Fruit fly (Drosophila melanogaster) whole organism, prepupa: ENCODE measurements around the gene Ptp10D.

Experiments
- Blimp-1 ChIP-seq: fragments of 200-800 bp; sonication (Bioruptor generic); optimal IDR thresholded peaks from 3 replicates; lab custom pipeline; 2017; ENCODE audit warnings: missing biosample characterization, missing genetic modification characterization, mild to moderate bottlenecking, moderate library complexity, missing genetic modification reagents
- CG11294 ChIP-seq: fragments of 200-800 bp; sonication (Bioruptor generic); IDR thresholded peaks from 2 replicates; pipeline ENCODE4 v1.3.6; 2022; ENCODE audit warnings: missing biosample characterization, missing genetic modification characterization
- CG11902 ChIP-seq: fragments of 200-800 bp; sonication (Bioruptor generic); optimal IDR thresholded peaks from 3 replicates; lab custom pipeline; 2016; ENCODE audit warnings: missing biosample characterization, missing genetic modification characterization
- CG34406 ChIP-seq: fragments of 200-800 bp; sonication (Bioruptor generic); optimal IDR thresholded peaks from 3 replicates; lab custom pipeline; 2016; ENCODE audit warnings: missing biosample characterization, missing genetic modification characterization
- CG7368 ChIP-seq: fragments of 200-800 bp; sonication (Bioruptor generic); optimal IDR thresholded peaks from 3 replicates; lab custom pipeline; 2016; ENCODE audit warnings: missing biosample characterization, missing genetic modification characterization
- Eip78C ChIP-seq: fragments of 200-800 bp; sonication (Bioruptor generic); peaks from one replicate; lab custom pipeline; 2016; ENCODE audit warnings: missing biosample characterization, missing genetic modification characterization
- Hr39 ChIP-seq: fragments of 200-800 bp; sonication (Bioruptor generic); optimal IDR thresholded peaks from 2 replicates; lab custom pipeline; 2016; ENCODE audit warnings: missing biosample characterization, missing genetic modification characterization
- Sox15 ChIP-seq: fragments of 200-800 bp; sonication (Bioruptor generic); optimal IDR thresholded peaks from 3 replicates; lab custom pipeline; 2016; ENCODE audit warnings: missing biosample characterization, missing genetic modification characterization
- achi ChIP-seq: fragments of 200-800 bp; sonication (Bioruptor generic); optimal IDR thresholded peaks from 3 replicates; lab custom pipeline; 2016; ENCODE audit warnings: missing biosample characterization, missing genetic modification characterization
- acj6 ChIP-seq: fragments of 200-800 bp; sonication (Bioruptor generic); optimal IDR thresholded peaks from 3 replicates; lab custom pipeline; 2016; ENCODE audit warnings: missing biosample characterization, missing genetic modification characterization
- cyc ChIP-seq: fragments of 200-800 bp; sonication (Bioruptor generic); optimal IDR thresholded peaks from 3 replicates; lab custom pipeline; 2016; ENCODE audit warnings: missing biosample characterization, missing genetic modification characterization
- dac ChIP-seq: fragments of 200-800 bp; sonication (Bioruptor generic); optimal IDR thresholded peaks from 2 replicates; lab custom pipeline; 2017; ENCODE audit warnings: missing biosample characterization, mild to moderate bottlenecking, missing genetic modification characterization
- lz ChIP-seq: fragments of 200-800 bp; sonication (Bioruptor generic); optimal IDR thresholded peaks from 3 replicates; lab custom pipeline; 2016; ENCODE audit warnings: missing biosample characterization, missing genetic modification characterization

DNA sequence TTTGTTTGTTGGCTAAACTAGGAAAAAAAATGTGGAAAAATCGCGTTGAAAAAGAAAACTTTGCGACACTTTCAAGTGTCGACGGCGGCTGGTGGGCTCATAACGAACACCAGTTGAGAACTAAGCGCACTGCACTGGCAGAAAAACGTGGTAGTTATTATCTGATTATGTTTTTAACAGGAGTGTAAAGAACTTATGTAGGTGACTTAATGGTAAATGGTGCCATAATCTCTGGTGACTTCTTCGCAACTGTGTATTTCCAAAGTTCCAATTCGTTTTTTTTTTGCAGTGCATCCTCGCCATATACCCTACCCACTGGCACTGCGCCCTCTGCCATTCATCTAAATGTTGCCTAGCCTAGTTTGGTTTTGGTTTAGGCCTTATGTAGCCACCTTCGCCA is 31.2 kb downstream of the Ptp10D start:
- no peak for TF ChIP-seq CG34406 (GFP tag; lab: Kevin White, UChicago)
- TF ChIP-seq CG11294 (GFP tag; lab: Robert Waterston, UW), result peak; percentile 33; the same call in 1 of the 2 replicates
- TF ChIP-seq lz (GFP tag; lab: Kevin White, UChicago), result no peak
- no peak for TF ChIP-seq CG7368
- TF ChIP-seq acj6, result peak; percentile 35
- no peak for TF ChIP-seq Sox15 (GFP tag; lab: Kevin White, UChicago)
- TF ChIP-seq cyc, result no peak
- peak; percentile 48 for TF ChIP-seq achi (GFP tag; lab: Kevin White, UChicago)
- peak; percentile 69 for TF ChIP-seq dac (GFP tag; lab: Kevin White, UChicago)
- peak; percentile 77 for TF ChIP-seq Eip78C (GFP tag; lab: Kevin White, UChicago)
- TF ChIP-seq CG11902 (GFP tag; lab: Kevin White, UChicago), result no peak
- TF ChIP-seq Blimp-1 (GFP tag; lab: Kevin White, UChicago), result no peak
- TF ChIP-seq Hr39 (GFP tag; lab: Kevin White, UChicago), result no peak
